Worm (Caenorhabditis elegans): ENCODE data around the gene Y67A10A.11.

DNA sequence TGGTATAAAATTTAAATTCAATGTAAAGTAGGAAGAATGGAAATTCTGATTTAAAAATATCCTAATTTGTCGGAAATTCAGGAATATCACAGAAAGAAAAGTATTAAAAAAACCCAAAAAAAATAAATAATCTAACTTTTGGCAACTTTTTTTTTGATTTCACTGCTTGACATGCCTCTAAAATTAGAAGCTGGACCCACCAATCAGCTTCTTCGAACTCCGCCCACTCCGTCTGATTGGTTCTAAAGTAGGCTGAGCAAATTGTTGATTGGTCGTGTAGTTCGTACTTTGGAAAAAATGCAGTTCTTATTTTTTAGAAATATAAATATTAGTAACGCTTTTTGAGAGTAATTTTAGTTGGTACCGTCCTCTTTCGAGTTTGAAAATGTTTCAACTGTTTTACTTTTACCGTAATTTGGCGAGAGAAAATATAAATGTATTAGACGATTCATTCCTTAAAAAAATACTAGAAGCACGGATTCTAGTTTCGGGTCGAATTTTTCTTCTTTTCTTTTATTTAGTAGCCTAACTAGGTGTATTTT is 26.2 kb downstream of the Y67A10A.11 start:
- TF ChIP-seq T22C8.4 (GFP tag; IDR thresholded peaks at IDR 0.05) (no peak), ztf-29 (GFP tag; IDR thresholded peaks at IDR 0.05) (no peak), ref-1 (GFP tag; conservative IDR thresholded peaks at IDR 0.05) (no peak), tab-1 (GFP tag; IDR thresholded peaks at IDR 0.05) (no peak), med-1 (GFP tag; optimal IDR thresholded peaks at IDR 0.05; ENCODE audit: insufficient read depth) (no peak)
